Worm (Caenorhabditis elegans): ENCODE data around the gene F13B6.1.

DNA sequence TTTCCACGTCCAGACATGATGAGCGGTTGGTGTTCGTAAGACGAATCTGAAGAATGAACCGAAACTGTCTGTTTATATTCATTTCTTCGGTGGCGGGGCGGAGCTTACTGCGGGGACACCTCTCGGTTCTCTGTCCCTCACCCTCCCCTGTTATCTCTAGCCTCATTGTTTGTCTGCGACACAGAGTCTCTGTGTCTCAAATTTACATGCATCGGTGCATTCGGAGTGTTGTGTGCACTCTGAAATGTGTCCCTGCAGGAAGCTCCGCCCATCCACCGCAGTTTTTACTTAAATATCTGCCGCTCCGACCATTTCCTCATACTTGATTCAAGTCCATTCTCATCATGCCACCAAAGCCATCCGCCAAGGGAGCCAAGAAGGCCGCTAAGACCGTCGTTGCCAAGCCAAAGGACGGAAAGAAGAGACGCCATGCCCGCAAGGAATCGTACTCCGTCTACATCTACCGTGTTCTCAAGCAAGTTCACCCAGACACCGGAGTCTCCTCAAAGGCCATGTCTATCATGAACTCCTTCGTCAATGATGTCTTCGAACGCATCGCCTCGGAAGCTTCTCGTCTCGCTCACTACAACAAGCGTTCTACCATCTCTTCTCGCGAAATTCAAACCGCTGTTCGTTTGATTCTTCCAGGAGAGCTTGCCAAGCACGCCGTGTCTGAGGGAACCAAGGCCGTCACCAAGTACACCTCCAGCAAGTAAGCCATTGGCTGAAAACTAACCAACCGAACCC, 30.0 kb downstream of the F13B6.1 start, which contains the start of the genes his-61 and his-62:
- TF ChIP-seq alr-1 (tag; optimal IDR thresholded peaks at IDR 0.05) (no peak), skn-1 (tag; optimal IDR thresholded peaks at IDR 0.05) (no peak), nhr-10 (tag; optimal IDR thresholded peaks at IDR 0.05) (no peak), nhr-11 (tag; optimal IDR thresholded peaks at IDR 0.05) (no peak), ztf-11 (tag; optimal IDR thresholded peaks at IDR 0.05) (no peak), snpc-4 (tag; optimal IDR thresholded peaks at IDR 0.05) (no peak), zag-1 (tag; optimal IDR thresholded peaks at IDR 0.05) (peak; percentile 61), sma-9 (GFP tag; optimal IDR thresholded peaks at IDR 0.05) (peak; percentile 89), sma-9 (tag; optimal IDR thresholded peaks at IDR 0.05) (no peak), fos-1 (tag; optimal IDR thresholded peaks at IDR 0.05) (peak; percentile 52), F13H6.1 (tag; optimal IDR thresholded peaks at IDR 0.05) (peak; percentile 73), lsy-2 (tag; optimal IDR thresholded peaks at IDR 0.05) (peak; percentile 2 to 65), nhr-21 (tag; optimal IDR thresholded peaks at IDR 0.05) (no peak), nhr-77 (tag; optimal IDR thresholded peaks at IDR 0.05) (no peak)

Data from whole organism, L2 larva.